Worm (Caenorhabditis elegans) whole organism, L3 larva: Measurements from ENCODE around the gene lgc-17.

ENCODE experiments used
- daf-12 ChIP-seq: fragments of 150-350 bp; optimal IDR thresholded peaks from 2 replicates; lab custom pipeline; 2014; ENCODE audit warnings: missing biosample characterization, missing genetic modification reagents, missing genetic modification characterization
- egl-5 ChIP-seq: fragments of 150-350 bp; optimal IDR thresholded peaks from 2 replicates; lab custom pipeline; 2017; ENCODE audit warnings: missing biosample characterization, missing genetic modification reagents, missing genetic modification characterization, inconsistent platforms
- mdl-1 ChIP-seq: fragments of 150-350 bp; optimal IDR thresholded peaks from 2 replicates; lab custom pipeline; 2014; ENCODE audit warnings: missing biosample characterization, missing genetic modification characterization
- nhr-12 ChIP-seq: fragments of 150-350 bp; optimal IDR thresholded peaks from 2 replicates; lab custom pipeline; 2014; ENCODE audit warnings: missing biosample characterization, missing genetic modification characterization
- snpc-4 ChIP-seq: fragments of 150-350 bp; optimal IDR thresholded peaks from 2 replicates; lab custom pipeline; 2014; ENCODE audit warnings: missing biosample characterization, missing genetic modification characterization
- tbx-2 ChIP-seq: sonication (generic microtip); optimal IDR thresholded peaks from 2 replicates; lab custom pipeline; 2016; ENCODE audit warnings: mild to moderate bottlenecking, missing genetic modification characterization, missing compliant biosample characterization
- unc-62 ChIP-seq: fragments of 150-350 bp; sonication (generic microtip); optimal IDR thresholded peaks from 4 replicates; lab custom pipeline; 2014; ENCODE audit warnings: missing biosample characterization, missing genetic modification reagents, missing genetic modification characterization
- ztf-11 ChIP-seq: fragments of 150-350 bp; optimal IDR thresholded peaks from 2 replicates; lab custom pipeline; 2014; ENCODE audit warnings: missing biosample characterization, missing genetic modification characterization

DNA sequence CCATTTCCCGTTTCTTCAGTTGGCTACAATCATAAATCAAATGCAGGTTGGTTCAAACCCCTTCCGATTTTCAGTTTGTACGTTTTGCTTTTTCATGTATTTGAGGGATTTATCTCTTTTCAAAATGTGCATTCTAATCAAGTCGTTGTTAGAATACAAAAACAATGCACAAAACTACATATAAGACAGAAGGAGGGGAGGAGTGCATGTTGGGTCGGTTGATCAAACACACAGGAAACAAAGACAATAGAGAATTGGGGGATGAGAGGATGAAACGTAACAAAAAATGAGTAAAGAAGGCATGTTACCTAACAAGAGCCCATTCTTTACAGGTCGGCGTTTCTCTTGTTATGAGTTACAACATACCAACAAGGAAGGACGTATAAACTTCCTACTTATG, 23.4 kb upstream of the lgc-17 start:
- TF ChIP-seq daf-12 (tag; lab: Kevin White, UChicago) (no peak), mdl-1 (tag; lab: Kevin White, UChicago) (no peak), nhr-12 (no peak), egl-5 (tag; lab: Kevin White, UChicago) (no peak), unc-62 (GFP tag; lab: Kevin White, UChicago) (no peak), ztf-11 (tag; lab: Kevin White, UChicago) (no peak), snpc-4 (no peak), tbx-2 (tag; lab: Kevin White, UChicago) (no peak)
